Worm (Caenorhabditis elegans): ENCODE data around the gene clec-20.

DNA sequence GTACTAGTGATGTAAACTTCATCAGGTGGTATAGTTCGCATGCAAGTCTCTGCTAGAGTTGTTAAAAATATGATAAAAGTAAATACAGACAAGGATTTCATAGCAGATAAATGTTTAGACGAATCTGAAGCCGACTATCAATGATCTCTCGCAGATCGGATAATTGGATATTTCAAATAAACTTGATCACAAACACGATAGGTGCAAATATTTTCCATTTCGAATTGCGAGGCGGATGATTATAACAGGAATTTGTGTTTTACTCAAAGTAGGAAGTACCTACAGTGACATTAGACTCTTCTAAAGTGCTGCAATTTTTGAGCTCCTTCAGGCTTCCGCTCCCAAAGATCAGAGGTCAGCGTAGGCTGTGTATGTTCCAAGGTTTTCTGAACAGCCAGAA, 5.2 kb downstream of the clec-20 start, which contains the start of gene T07H3.7:
- TF ChIP-seq dao-5 (tag; optimal IDR thresholded peaks at IDR 0.05) = no peak
- TF ChIP-seq him-1 (tag; optimal IDR thresholded peaks at IDR 0.05) = no peak

Measured in whole organism, L4/young adult.